Worm (Caenorhabditis elegans): Measurements from ENCODE around the gene oac-39.

Gene oac-39

DNA sequence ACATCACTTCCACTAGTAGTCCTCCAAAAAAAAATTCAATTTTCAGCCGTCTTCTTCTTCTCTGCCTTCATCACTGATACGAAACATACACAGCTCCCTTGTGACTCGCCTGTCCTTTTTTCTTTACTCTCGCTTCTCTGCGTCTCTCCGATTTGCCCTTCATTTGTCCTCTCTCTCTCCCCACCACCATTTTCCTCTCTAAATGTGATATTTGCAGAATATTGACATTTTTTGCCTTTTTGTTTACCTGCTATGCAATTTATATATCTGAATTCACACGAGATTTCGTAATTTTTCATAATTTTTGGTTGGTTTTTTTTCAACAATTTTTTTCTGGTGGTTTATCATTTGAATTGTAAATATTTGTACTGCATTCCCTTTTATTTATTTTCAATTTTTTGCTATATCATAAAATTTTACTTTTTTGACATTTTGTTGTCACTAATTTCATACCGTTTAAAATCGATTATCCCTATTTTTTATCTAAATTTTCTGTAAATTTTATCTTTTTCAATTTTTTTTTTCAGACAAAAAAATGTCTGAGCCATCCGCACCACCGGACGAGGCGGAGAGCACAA lies 47.6 kb downstream of the oac-39 start, which contains the start of gene lec-12 (continued):
- no peak for TF ChIP-seq daf-16 (GFP tag; optimal IDR thresholded peaks at IDR 0.05)
- peak; percentile 92 for TF ChIP-seq daf-16 (tag; optimal IDR thresholded peaks at IDR 0.05)
- peak; percentile 54 for TF ChIP-seq dve-1 (tag; optimal IDR thresholded peaks at IDR 0.05; ENCODE audit: insufficient read depth)
- TF ChIP-seq pha-4 (GFP tag; IDR thresholded peaks at IDR 0.05) = no peak
- TF ChIP-seq pha-4 (tag; optimal IDR thresholded peaks at IDR 0.05) = peak; percentile 91
- TF ChIP-seq zfp-3 (GFP tag; conservative IDR thresholded peaks at IDR 0.05) = no peak
- TF ChIP-seq php-3 (GFP tag; IDR thresholded peaks at IDR 0.05) = no peak
- no peak for TF ChIP-seq F37D6.2 (tag; optimal IDR thresholded peaks at IDR 0.05)
- TF ChIP-seq mxl-3 (GFP tag; optimal IDR thresholded peaks at IDR 0.05) = no peak
- TF ChIP-seq ama-1 (optimal IDR thresholded peaks at IDR 0.05) = no peak
- TF ChIP-seq lsy-2 (tag; optimal IDR thresholded peaks at IDR 0.05) = peak in 1 of 2 experiments; percentile 18
- TF ChIP-seq ztf-11 (tag; optimal IDR thresholded peaks at IDR 0.05) = no peak
- TF ChIP-seq ctbp-1 (GFP tag; IDR thresholded peaks at IDR 0.05) = no peak
- peak; percentile 24 for TF ChIP-seq nhr-6 (tag; optimal IDR thresholded peaks at IDR 0.05)
- peak; percentile 65 for TF ChIP-seq hlh-30 (tag; optimal IDR thresholded peaks at IDR 0.05; ENCODE audit: insufficient read depth)
- peak; percentile 2 for TF ChIP-seq rbr-2 (tag; optimal IDR thresholded peaks at IDR 0.05)
- no peak for TF ChIP-seq F10B5.3 (tag; optimal IDR thresholded peaks at IDR 0.05)
- no peak for TF ChIP-seq hif-1 (tag; optimal IDR thresholded peaks at IDR 0.05)
- no peak for TF ChIP-seq fos-1 (tag; optimal IDR thresholded peaks at IDR 0.05)
- no peak for TF ChIP-seq R02D3.7 (tag; optimal IDR thresholded peaks at IDR 0.05)
- TF ChIP-seq D1046.2 (GFP tag; IDR thresholded peaks at IDR 0.05) = no peak
- TF ChIP-seq unc-39 (tag; optimal IDR thresholded peaks at IDR 0.05) = no peak
- TF ChIP-seq gei-8 (GFP tag; optimal IDR thresholded peaks at IDR 0.05) = no peak
- no peak for TF ChIP-seq skn-1 (tag; optimal IDR thresholded peaks at IDR 0.05)
- TF ChIP-seq nhr-10 (tag; optimal IDR thresholded peaks at IDR 0.05) = no peak
- TF ChIP-seq nhr-41 (GFP tag; IDR thresholded peaks at IDR 0.05) = no peak
- no peak for TF ChIP-seq lin-29 (GFP tag; IDR thresholded peaks at IDR 0.05)
- no peak for TF ChIP-seq lin-13 (GFP tag; optimal IDR thresholded peaks at IDR 0.05)
- no peak for TF ChIP-seq tag-97 (GFP tag; IDR thresholded peaks at IDR 0.05)
- no peak for TF ChIP-seq aly-2 (tag; optimal IDR thresholded peaks at IDR 0.05)
- TF ChIP-seq jun-1 (tag; optimal IDR thresholded peaks at IDR 0.05) = no peak
- no peak for TF ChIP-seq ceh-20 (GFP tag; IDR thresholded peaks at IDR 0.05)
- TF ChIP-seq madf-9 (GFP tag; conservative IDR thresholded peaks at IDR 0.05) = no peak
- TF ChIP-seq dpl-1 (GFP tag; optimal IDR thresholded peaks at IDR 0.05) = no peak
- TF ChIP-seq ceh-32 (tag; optimal IDR thresholded peaks at IDR 0.05; ENCODE audit: poor library complexity) = no peak
- TF ChIP-seq duxl-1 (tag; optimal IDR thresholded peaks at IDR 0.05; ENCODE audit: poor library complexity) = no peak
- TF ChIP-seq ztf-7 (tag; optimal IDR thresholded peaks at IDR 0.05) = no peak
- TF ChIP-seq unc-130 (GFP tag; optimal IDR thresholded peaks at IDR 0.05) = no peak
- TF ChIP-seq hmg-1.1 (GFP tag; IDR thresholded peaks at IDR 0.05) = peak; percentile 35; the same call in 1 of the 2 replicates
- TF ChIP-seq zag-1 (tag; optimal IDR thresholded peaks at IDR 0.05) = no peak
- TF ChIP-seq Y105C5A.15 (GFP tag; IDR thresholded peaks at IDR 0.05) = no peak
- TF ChIP-seq daf-12 (tag; optimal IDR thresholded peaks at IDR 0.05) = no peak
- TF ChIP-seq ZK337.2 (GFP tag; IDR thresholded peaks at IDR 0.05) = no peak
- no peak for TF ChIP-seq mdt-29 (GFP tag; IDR thresholded peaks at IDR 0.05)
- no peak for TF ChIP-seq zip-11 (GFP tag; IDR thresholded peaks at IDR 0.05)
- no peak for TF ChIP-seq nhr-25 (tag; optimal IDR thresholded peaks at IDR 0.05; ENCODE audit: borderline replicate concordance, insufficient read depth)
- TF ChIP-seq daf-8 (GFP tag; IDR thresholded peaks at IDR 0.05) = no peak
- TF ChIP-seq ces-1 (GFP tag; optimal IDR thresholded peaks at IDR 0.05) = no peak
- no peak for TF ChIP-seq mes-2 (tag; optimal IDR thresholded peaks at IDR 0.05; ENCODE audit: poor library complexity, severe bottlenecking)
- no peak for TF ChIP-seq F44E2.7 (GFP tag; IDR thresholded peaks at IDR 0.05)
- TF ChIP-seq nhr-76 (tag; optimal IDR thresholded peaks at IDR 0.05) = no peak
- no peak for TF ChIP-seq lin-15B (tag; optimal IDR thresholded peaks at IDR 0.05)
